Fruit fly (Drosophila melanogaster) S2 (cell line): ENCODE data around the gene AstC.

Source experiments
- CG8478 ChIP-seq: fragments of >200 bp; optimal IDR thresholded peaks from 2 replicates; lab custom pipeline; 2018
- CTCF ChIP-seq, 2 experiments: fragments of >200 bp; optimal IDR thresholded peaks; 2 replicates each; lab custom pipeline; 2018

AstC gene

DNA sequence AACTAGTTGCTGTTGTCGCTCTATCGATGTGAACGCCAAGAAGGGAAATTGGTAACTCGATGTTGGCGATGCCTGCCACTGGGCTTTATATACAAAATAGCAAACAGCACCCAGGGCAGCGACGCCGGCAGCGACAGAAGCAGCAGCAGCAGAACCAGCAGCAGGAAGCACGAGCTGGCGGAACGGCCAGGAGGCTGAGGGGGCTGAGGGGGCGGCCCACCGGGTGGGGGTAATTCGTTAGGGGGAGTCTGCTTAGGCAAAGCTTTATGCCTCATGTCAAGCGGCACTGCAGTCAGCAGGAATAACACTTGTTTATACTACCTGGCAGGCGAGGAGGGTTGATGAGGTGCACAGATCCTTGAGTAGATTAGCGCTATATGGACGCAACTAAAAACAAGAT lies at the start of gene AstC:
TSS of gene AstC (minus strand) at position 63 of the 400 bp plus-strand sequence.
- TF ChIP-seq CTCF (optimal IDR thresholded peaks at IDR 0.05; lab: Kevin White, UChicago): no peak
- no peak for TF ChIP-seq CG8478 (lab: Kevin White, UChicago)

DNA sequence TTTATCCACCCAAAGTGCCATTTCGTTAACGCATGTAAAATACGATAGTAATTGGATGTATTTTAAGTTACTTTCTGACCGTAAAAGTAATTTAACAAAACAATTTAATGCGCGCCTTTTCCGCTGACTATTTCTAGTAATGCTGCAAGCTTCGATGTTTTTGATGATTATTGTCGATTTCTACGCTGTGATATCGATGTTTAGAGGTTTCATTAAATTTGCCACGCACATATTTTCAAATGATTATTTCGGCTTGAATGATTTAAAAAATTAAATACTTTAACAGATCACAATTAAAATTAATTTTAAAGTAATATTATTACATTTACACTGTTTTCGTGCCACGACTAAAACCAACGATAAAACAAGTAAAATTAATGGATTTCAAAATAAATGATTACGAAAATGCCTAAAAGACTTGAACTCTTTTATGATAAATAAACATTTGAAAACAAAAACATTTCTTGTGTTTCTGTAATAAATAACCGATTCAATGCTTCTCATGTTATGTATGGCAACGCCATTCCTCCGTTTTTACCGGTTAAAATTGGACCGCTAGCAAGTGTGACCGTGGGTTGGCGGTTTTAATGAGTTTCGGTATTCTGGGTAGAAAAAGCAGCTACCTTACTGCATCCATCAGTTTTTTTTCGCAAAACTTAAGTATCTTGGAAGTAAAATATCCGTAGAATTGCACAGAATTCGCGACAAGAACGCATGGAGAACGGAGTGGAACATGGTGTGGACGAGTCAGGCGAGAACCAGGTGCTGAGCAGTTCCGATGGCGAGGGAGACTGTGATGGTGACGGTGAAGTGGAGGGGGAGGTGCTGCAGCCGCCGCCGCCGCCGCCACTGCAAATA lies 49.2 kb upstream of the AstC start, which contains the start of the genes RfC38 and CG4751:
TSS of gene RfC38 (minus strand) at position 495 of the 858 bp plus-strand sequence.
TSS of gene CG4751 (plus strand) at position 587 of the 858 bp plus-strand sequence.
- TF ChIP-seq CTCF (optimal IDR thresholded peaks at IDR 0.05; lab: Kevin White, UChicago) (no peak), CG8478 (lab: Kevin White, UChicago) (no peak)

DNA sequence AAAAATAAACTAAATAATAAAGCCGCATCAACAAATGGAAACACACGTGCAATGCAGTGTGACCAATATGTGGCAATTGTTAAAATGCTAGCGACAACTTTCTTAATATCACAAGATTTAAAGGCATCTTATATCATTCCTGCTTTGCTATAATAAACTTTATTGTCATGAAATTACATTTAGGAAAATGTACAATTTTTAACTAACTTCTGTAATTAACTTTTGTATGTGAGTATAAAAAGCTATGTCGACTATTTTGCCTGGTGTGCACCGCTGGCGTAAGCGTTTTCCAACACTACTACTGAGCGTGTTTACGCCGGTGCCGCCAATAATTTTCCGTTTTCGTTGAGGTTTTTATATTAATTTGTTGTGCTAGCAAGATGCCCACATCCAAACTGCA lies 42.3 kb upstream of the AstC start, which contains the start of the genes Csl4 and Nup160:
TSS of gene Csl4 (minus strand) at position 69 of the 400 bp plus-strand sequence.
TSS of gene Nup160 (plus strand) at position 279 of the 400 bp plus-strand sequence.
- no peak for TF ChIP-seq CG8478 (lab: Kevin White, UChicago)
- no peak for TF ChIP-seq CTCF (optimal IDR thresholded peaks at IDR 0.05; lab: Kevin White, UChicago)

DNA sequence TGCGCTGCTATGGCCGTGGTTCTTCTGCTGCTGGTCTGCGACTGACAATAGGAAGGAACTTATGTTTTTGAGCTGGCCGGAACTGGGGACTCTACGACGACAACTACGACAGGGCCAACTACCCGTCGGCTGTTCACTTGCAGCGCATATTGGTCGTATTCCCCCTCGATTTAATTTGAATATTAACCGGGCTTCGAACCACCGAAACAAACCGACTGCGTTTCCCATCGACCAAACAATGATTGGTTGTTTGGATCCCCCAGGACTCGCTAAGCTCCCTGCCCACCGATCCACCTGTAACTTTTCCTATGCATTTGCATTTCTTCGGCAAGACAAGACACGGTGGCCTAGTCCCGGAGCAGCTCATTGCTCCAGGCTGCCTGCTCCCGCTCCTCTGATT lies 40.4 kb upstream of the AstC start, which contains the start of gene Dnaaf4:
TSS of gene Dnaaf4 (minus strand) at position 101 of the 400 bp plus-strand sequence.
- no peak for TF ChIP-seq CG8478 (lab: Kevin White, UChicago)
- no peak for TF ChIP-seq CTCF (optimal IDR thresholded peaks at IDR 0.05; lab: Kevin White, UChicago)

DNA sequence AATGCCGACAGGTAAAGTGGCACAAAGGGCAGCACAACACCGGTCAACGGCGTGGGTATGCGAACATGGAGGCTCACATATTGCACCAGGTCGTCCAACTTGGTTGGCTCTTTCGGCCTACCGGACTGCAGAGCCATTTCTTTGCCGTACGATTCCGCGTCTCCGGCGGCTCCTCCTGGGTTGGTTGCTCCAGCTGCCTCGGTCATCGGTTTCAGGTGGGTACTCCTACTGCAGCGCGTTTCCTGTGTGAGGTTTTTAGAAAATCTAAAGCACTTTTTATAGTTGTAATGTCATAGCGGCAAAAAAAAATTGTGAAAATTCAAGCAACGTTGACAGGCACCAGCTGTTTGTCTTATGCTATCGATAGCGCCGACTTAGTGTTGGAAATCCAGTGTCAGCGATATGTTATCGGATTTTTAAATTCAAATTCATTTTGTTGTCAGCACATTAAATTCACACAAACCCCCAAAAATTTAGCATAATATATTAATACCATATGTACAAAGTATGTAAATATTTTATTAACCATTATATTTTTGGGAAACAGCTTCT lies 38.8 kb upstream of the AstC start, which contains the start of gene CG6230:
TSS of gene CG6230 (minus strand) at position 354 of the 552 bp plus-strand sequence.
- TF ChIP-seq CG8478 (lab: Kevin White, UChicago) (no peak), CTCF (optimal IDR thresholded peaks at IDR 0.05; lab: Kevin White, UChicago) (no peak)

- no peak for TF ChIP-seq CG8478 (lab: Kevin White, UChicago)
- TF ChIP-seq CTCF (optimal IDR thresholded peaks at IDR 0.05; lab: Kevin White, UChicago): no peak
Observed at dm6 chr2L:11113714-11114113, 32.5 kb upstream of the AstC start, which contains the start of gene Gr32a. Gene Gr32a, plus strand, starts transcription at chr2L:11114014.

DNA sequence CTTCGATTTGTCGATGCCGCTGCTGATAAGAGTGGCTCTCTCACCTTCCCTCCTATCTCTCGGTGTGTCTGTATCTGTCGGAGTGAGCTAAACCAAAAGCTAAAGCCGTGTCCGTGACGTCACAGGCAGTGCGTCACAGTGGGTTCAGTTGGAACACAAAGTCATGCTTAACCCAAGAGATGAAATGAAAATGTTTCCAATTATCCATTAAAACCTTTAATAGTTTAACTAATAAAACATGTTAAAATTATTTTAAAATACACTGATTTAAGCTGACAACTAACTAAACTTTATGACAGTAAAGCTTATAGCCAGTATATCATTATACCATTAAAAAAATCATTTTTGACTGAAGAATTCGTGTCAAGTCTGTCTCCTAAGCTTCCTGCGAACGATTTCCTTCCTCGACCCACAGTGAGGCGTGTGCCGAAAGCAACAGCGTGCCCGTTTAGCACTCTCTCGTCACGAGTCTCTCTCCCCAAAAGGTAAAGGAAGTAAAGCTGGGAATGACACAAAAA lies 31.9 kb upstream of the AstC start, which contains the start of gene Idua:
TSS of gene Idua (minus strand) at position 51 of the 518 bp plus-strand sequence.
- TF ChIP-seq CTCF (optimal IDR thresholded peaks at IDR 0.05; lab: Kevin White, UChicago) (no peak), CG8478 (lab: Kevin White, UChicago) (no peak)

- TF ChIP-seq CTCF (optimal IDR thresholded peaks at IDR 0.05; lab: Kevin White, UChicago): peak in 1 of 2 experiments; percentile 11
- no peak for TF ChIP-seq CG8478 (lab: Kevin White, UChicago)
Observed at dm6 chr2L:11106562-11106962, 25.4 kb upstream of the AstC start, which contains the start of gene Reps. Gene Reps, minus strand, starts transcription at chr2L:11106645.

dm6 chr2L:11105320-11105719 lies 24.1 kb upstream of the AstC start:
- no peak for TF ChIP-seq CG8478 (lab: Kevin White, UChicago)
- no peak for TF ChIP-seq CTCF (optimal IDR thresholded peaks at IDR 0.05; lab: Kevin White, UChicago)

DNA sequence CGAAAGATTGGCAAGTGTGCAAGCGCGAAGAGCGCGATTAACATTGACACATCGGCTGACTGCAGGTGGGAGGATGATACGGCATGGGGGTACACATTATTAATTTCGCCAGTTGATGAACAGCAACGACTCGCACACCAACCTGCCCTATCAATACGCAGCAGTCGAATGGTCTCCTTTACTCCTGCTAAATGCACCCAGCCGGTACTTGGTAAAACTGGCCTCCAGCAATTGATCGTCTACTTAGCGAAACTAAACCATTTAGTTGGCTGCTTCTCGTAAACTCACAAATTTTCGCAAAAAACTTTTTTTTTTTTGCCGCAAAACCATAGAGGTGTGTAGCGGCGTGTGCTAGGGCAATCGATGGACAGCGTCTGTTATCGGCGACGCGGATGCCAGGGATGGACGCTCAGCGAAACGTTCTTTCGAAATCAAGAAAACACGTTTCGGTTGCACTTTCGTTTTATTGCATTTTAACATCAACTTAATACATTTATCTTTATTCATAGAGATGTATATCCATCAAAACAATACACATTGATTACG lies 19.4 kb upstream of the AstC start, which contains the start of gene Ge-1:
TSS of gene Ge-1 (minus strand) at position 373 of the 546 bp plus-strand sequence.
- TF ChIP-seq CG8478 (lab: Kevin White, UChicago) (no peak), CTCF (optimal IDR thresholded peaks at IDR 0.05; lab: Kevin White, UChicago) (no peak)

dm6 chr2L:11091111-11091510 lies 9.9 kb upstream of the AstC start, which contains the start of gene Wdr59:
Gene Wdr59, plus strand, starts transcription at chr2L:11091444.
- TF ChIP-seq CTCF (optimal IDR thresholded peaks at IDR 0.05; lab: Kevin White, UChicago): no peak

dm6 chr2L:11086357-11086924 lies 5.2 kb upstream of the AstC start, which contains the start of gene CG16854:
Gene CG16854, plus strand, starts transcription at chr2L:11086721.
- TF ChIP-seq CG8478 (lab: Kevin White, UChicago) (no peak), CTCF (optimal IDR thresholded peaks at IDR 0.05; lab: Kevin White, UChicago) (no peak)

dm6 chr2L:11085129-11085528 lies 3.9 kb upstream of the AstC start, which contains the start of gene AstCC:
Gene AstCC, minus strand, starts transcription at chr2L:11085229.
- no peak for TF ChIP-seq CTCF (optimal IDR thresholded peaks at IDR 0.05; lab: Kevin White, UChicago)
- TF ChIP-seq CG8478 (lab: Kevin White, UChicago): no peak

dm6 chr2L:11082025-11082424 lies 826 bp upstream of the AstC start:
- no peak for TF ChIP-seq CG8478 (lab: Kevin White, UChicago)
- TF ChIP-seq CTCF (optimal IDR thresholded peaks at IDR 0.05; lab: Kevin White, UChicago): no peak
